Fruit fly (Drosophila melanogaster) whole organism, embryonic: ENCODE measurements around the gene GlyRS.
A peak's percentile ranks its signal among the peaks of the same experiment; 100 is the strongest.

Source experiments
- Atf6 ChIP-seq: fragments of 200-800 bp; sonication (Bioruptor generic); IDR thresholded peaks from 2 replicates; pipeline ENCODE4 v1.3.6; 2022; ENCODE audit warnings: missing biosample characterization, missing genetic modification characterization
- CG10654 ChIP-seq: fragments of 200-800 bp; sonication (Bioruptor generic); optimal IDR thresholded peaks from 2 replicates; lab custom pipeline; 2016; ENCODE audit warnings: missing biosample characterization, missing genetic modification characterization
- CG12071 ChIP-seq: fragments of 200-800 bp; sonication (Bioruptor generic); optimal IDR thresholded peaks from 3 replicates; lab custom pipeline; 2018; ENCODE audit warnings: missing biosample characterization, mild to moderate bottlenecking, missing genetic modification characterization
- CG14441 ChIP-seq: fragments of 200-800 bp; sonication (Bioruptor generic); IDR thresholded peaks from 2 replicates; pipeline ENCODE4 v1.3.6; 2022; ENCODE audit warnings: missing biosample characterization, missing genetic modification characterization
- CG15479 ChIP-seq: fragments of 200-800 bp; sonication (Bioruptor generic); optimal IDR thresholded peaks from 3 replicates; lab custom pipeline; 2019; ENCODE audit warnings: missing biosample characterization, mild to moderate bottlenecking, missing genetic modification characterization, moderate library complexity
- CG17385 ChIP-seq: fragments of 200-800 bp; sonication (Bioruptor generic); optimal IDR thresholded peaks from 3 replicates; lab custom pipeline; 2018; ENCODE audit warnings: missing biosample characterization, mild to moderate bottlenecking, missing genetic modification characterization
- CG2199 ChIP-seq: fragments of 200-800 bp; sonication (Bioruptor generic); IDR thresholded peaks from 3 replicates; pipeline ENCODE4 v1.3.6; 2022; ENCODE audit warnings: missing biosample characterization, missing genetic modification characterization
- CG8478 ChIP-seq: fragments of >200 bp; optimal IDR thresholded peaks from 2 replicates; lab custom pipeline; 2018
- CG9437 ChIP-seq: fragments of 200-800 bp; sonication (Bioruptor generic); optimal IDR thresholded peaks from 2 replicates; lab custom pipeline; 2018; ENCODE audit warnings: missing biosample characterization, mild to moderate bottlenecking, missing genetic modification characterization
- CTCF ChIP-seq: fragments of 200-800 bp; sonication (Bioruptor generic); optimal IDR thresholded peaks from 2 replicates; lab custom pipeline; 2017; ENCODE audit warnings: missing biosample characterization, mild to moderate bottlenecking, missing genetic modification characterization, moderate library complexity
- Fer3 ChIP-seq: fragments of 200-800 bp; sonication (Bioruptor generic); optimal IDR thresholded peaks from 2 replicates; lab custom pipeline; 2018; ENCODE audit warnings: missing biosample characterization, mild to moderate bottlenecking, missing genetic modification characterization, moderate library complexity
- Gug ChIP-seq: fragments of 200-800 bp; sonication (Bioruptor generic); IDR thresholded peaks from 4 replicates; pipeline ENCODE4 v1.3.6; 2022; ENCODE audit warnings: missing biosample characterization, missing genetic modification characterization
- Hr51 ChIP-seq, 2 experiments: fragments of 200-800 bp; sonication (Bioruptor generic); optimal IDR thresholded peaks; 2 replicates in 1 of 2; 3 replicates in 1 of 2; lab custom pipeline; 2016 to 2018; ENCODE audit warnings: missing biosample characterization in 2 of 2, missing genetic modification characterization in 2 of 2, mild to moderate bottlenecking in 1 of 2, moderate library complexity in 1 of 2
- Hr78 ChIP-seq, 2 experiments: fragments of 200-800 bp in 1 of 2; fragments of >200 bp in 1 of 2; sonication (Bioruptor generic) in 1 of 2; optimal IDR thresholded peaks; 2 replicates each; lab custom pipeline; 2017 to 2019; ENCODE audit warnings: missing biosample characterization in 2 of 2, missing genetic modification characterization in 2 of 2, mild to moderate bottlenecking in 1 of 2, moderate library complexity in 1 of 2
- MESR4 ChIP-seq: fragments of 200-800 bp; sonication (Bioruptor generic); optimal IDR thresholded peaks from 2 replicates; lab custom pipeline; 2018; ENCODE audit warnings: missing biosample characterization, mild to moderate bottlenecking, missing genetic modification characterization, moderate library complexity
- NC2α ChIP-seq: fragments of 200-800 bp; sonication (Bioruptor generic); optimal IDR thresholded peaks from 2 replicates; lab custom pipeline; 2016; ENCODE audit warnings: missing biosample characterization, missing genetic modification characterization
- Oaz ChIP-seq: fragments of 200-800 bp; sonication (Bioruptor generic); IDR thresholded peaks from 2 replicates; pipeline ENCODE4 v1.3.6; 2022; ENCODE audit warnings: missing biosample characterization, missing genetic modification characterization
- Sin3A ChIP-seq: fragments of >200 bp; optimal IDR thresholded peaks from 2 replicates; lab custom pipeline; 2018
- Trl ChIP-seq, 3 experiments: fragments of >200 bp in 2 of 3; fragments of 200-800 bp in 1 of 3; sonication (Bioruptor generic) in 1 of 3; optimal IDR thresholded peaks; 2 replicates in 1 of 3; 3 replicates in 2 of 3; lab custom pipeline; 2016 to 2017; ENCODE audit warnings: missing biosample characterization in 1 of 3, missing genetic modification characterization in 1 of 3
- YL-1 ChIP-seq: fragments of 200-800 bp; sonication (Bioruptor generic); optimal IDR thresholded peaks from 3 replicates; lab custom pipeline; 2017; ENCODE audit warnings: missing biosample characterization, mild to moderate bottlenecking, missing genetic modification characterization
- bbx ChIP-seq: fragments of 200-800 bp; sonication (Bioruptor generic); IDR thresholded peaks from 2 replicates; pipeline ENCODE4 v1.3.6; 2022; ENCODE audit warnings: missing biosample characterization, missing genetic modification characterization; ENCODE audit not compliant: partially characterized antibody
- crp ChIP-seq, 2 experiments: fragments of 200-800 bp; sonication (Bioruptor generic); optimal IDR thresholded peaks; 2 replicates in 1 of 2; 3 replicates in 1 of 2; lab custom pipeline; 2017; ENCODE audit warnings: missing biosample characterization in 2 of 2, missing genetic modification characterization in 2 of 2, mild to moderate bottlenecking in 1 of 2, moderate library complexity in 1 of 2
- da ChIP-seq: fragments of 200-800 bp; sonication (Bioruptor generic); optimal IDR thresholded peaks from 2 replicates; lab custom pipeline; 2016; ENCODE audit warnings: missing biosample characterization, missing genetic modification characterization
- disco-r ChIP-seq: fragments of 200-800 bp; sonication (Bioruptor generic); optimal IDR thresholded peaks from 2 replicates; lab custom pipeline; 2016; ENCODE audit warnings: missing biosample characterization, missing genetic modification characterization
- esg ChIP-seq: fragments of 200-800 bp; sonication (Bioruptor generic); conservative IDR thresholded peaks from 2 replicates; pipeline ENCODE4 v1.3.6; 2022; ENCODE audit warnings: missing biosample characterization, missing genetic modification characterization
- ewg ChIP-seq: fragments of 200-800 bp; sonication (Bioruptor generic); optimal IDR thresholded peaks from 3 replicates; lab custom pipeline; 2017; ENCODE audit warnings: mild to moderate bottlenecking, missing biosample characterization, missing genetic modification reagents, missing genetic modification characterization
- ken ChIP-seq: fragments of 200-800 bp; sonication (Bioruptor generic); IDR thresholded peaks from 3 replicates; pipeline ENCODE4 v1.3.6; 2022; ENCODE audit warnings: missing biosample characterization, missing genetic modification characterization
- odd ChIP-seq: fragments of 200-800 bp; sonication (Bioruptor generic); optimal IDR thresholded peaks from 2 replicates; lab custom pipeline; 2017; ENCODE audit warnings: missing biosample characterization, mild to moderate bottlenecking, missing genetic modification characterization
- pita ChIP-seq: fragments of 200-800 bp; sonication (Bioruptor generic); optimal IDR thresholded peaks from 2 replicates; lab custom pipeline; 2017; ENCODE audit warnings: missing biosample characterization, mild to moderate bottlenecking, missing genetic modification characterization
- pros ChIP-seq: fragments of 200-800 bp; sonication (Bioruptor generic); optimal IDR thresholded peaks from 3 replicates; lab custom pipeline; 2019; ENCODE audit warnings: missing biosample characterization, mild to moderate bottlenecking, missing genetic modification characterization, moderate library complexity
- schlank ChIP-seq: fragments of 200-800 bp; sonication (Bioruptor generic); optimal IDR thresholded peaks from 2 replicates; lab custom pipeline; 2018; ENCODE audit warnings: missing biosample characterization, mild to moderate bottlenecking, missing genetic modification characterization
- seq ChIP-seq: fragments of 200-800 bp; sonication (Bioruptor generic); IDR thresholded peaks from 2 replicates; pipeline ENCODE4 v1.3.6; 2022; ENCODE audit warnings: missing biosample characterization, missing genetic modification characterization
- zfh2 ChIP-seq: fragments of 200-800 bp; sonication (Bioruptor generic); optimal IDR thresholded peaks from 2 replicates; lab custom pipeline; 2016; ENCODE audit warnings: missing biosample characterization, missing genetic modification characterization

Gene GlyRS

DNA sequence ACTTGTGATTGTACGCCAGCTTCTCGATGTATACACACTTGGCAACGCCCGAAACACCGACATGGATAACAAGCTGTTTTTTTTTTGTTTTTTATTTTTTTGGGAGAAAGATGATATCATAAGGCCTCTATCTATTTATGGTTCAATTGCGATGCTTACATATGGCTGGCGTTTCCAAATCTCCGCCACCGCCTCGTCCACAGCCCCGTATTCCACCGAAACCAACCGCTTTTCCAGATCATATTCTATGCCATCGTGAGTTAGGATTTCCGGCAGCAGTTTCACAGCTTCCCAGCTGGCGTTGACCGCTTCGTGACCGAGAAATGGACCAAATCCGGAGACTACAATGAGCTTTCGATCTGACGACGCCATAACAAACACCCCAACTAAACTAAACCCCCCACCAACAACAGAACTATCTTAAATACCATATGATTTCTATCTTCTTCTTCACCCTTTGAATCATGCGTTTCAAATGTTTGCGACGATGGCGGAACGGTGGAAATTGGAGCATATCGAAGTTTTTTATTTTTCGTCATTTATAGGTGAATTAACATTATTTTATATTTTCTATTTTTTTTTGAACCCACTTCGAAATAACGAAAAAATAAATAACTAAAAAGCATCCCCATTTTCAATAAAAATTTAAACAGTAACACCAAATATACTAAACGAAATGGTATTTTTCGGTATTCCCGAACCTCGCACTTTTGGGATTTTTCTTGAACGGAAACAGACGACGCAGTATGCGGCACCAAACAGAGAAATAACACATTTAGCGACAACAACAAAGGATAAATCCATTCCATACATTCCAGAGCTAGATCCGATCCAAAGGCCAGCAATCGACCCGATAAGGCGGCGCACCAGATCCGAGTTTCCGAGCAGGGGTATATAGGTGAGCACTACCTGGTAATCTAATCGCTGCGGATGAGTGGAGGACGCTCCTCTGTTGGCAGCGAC, 49.0 kb downstream of the GlyRS start, which contains the start of the genes CG32147 and Pex3 (continued):
- TF ChIP-seq Sin3A (peak; percentile 79), YL-1 (GFP tag; lab: Kevin White, UChicago) (peak; percentile 85), esg (no peak), CG10654 (GFP tag; lab: Kevin White, UChicago) (no peak), NC2α (GFP tag; lab: Kevin White, UChicago) (no peak), Fer3 (tag; lab: Kevin White, UChicago) (no peak), zfh2 (GFP tag; lab: Kevin White, UChicago) (no peak), Oaz (GFP tag; lab: Robert Waterston, UW) (no peak), CTCF (peak; percentile 68), CG8478 (lab: Kevin White, UChicago) (no peak), Gug (GFP tag; lab: Robert Waterston, UW) (no peak), Atf6 (no peak)

- peak; percentile 81 for TF ChIP-seq ewg
- TF ChIP-seq pita (GFP tag; lab: Kevin White, UChicago): peak; percentile 30
- TF ChIP-seq Hr78 (GFP tag; optimal IDR thresholded peaks at IDR 0.05; lab: Kevin White, UChicago): no peak
- TF ChIP-seq CG12071 (GFP tag; lab: Kevin White, UChicago): no peak
- TF ChIP-seq disco-r (GFP tag; lab: Kevin White, UChicago): no peak
- peak; percentile 50 for TF ChIP-seq CG17385 (GFP tag; lab: Kevin White, UChicago)
- TF ChIP-seq Hr51 (GFP tag; optimal IDR thresholded peaks at IDR 0.05; lab: Kevin White, UChicago): peak in 1 of 2 experiments; percentile 30
- peak in 1 of 2 experiments; percentile 44 for TF ChIP-seq crp (GFP tag; optimal IDR thresholded peaks at IDR 0.05; lab: Kevin White, UChicago)
- TF ChIP-seq CG14441: no peak
- TF ChIP-seq MESR4 (GFP tag; lab: Kevin White, UChicago): no peak
- TF ChIP-seq CG2199 (GFP tag; lab: Robert Waterston, UW): no peak
- peak; percentile 63 for TF ChIP-seq seq
- peak; percentile 60 for TF ChIP-seq pros (GFP tag; lab: Kevin White, UChicago)
- TF ChIP-seq bbx: no peak
- TF ChIP-seq ken (GFP tag; lab: Robert Waterston, UW): no peak
- peak; percentile 38 to 66 for TF ChIP-seq Trl (optimal IDR thresholded peaks at IDR 0.05; lab: Kevin White, UChicago)
- TF ChIP-seq Trl (GFP tag; optimal IDR thresholded peaks at IDR 0.05; lab: Kevin White, UChicago): no peak
- no peak for TF ChIP-seq CG9437 (GFP tag; lab: Kevin White, UChicago)
- peak; percentile 12 for TF ChIP-seq CG15479 (GFP tag; lab: Kevin White, UChicago)
- no peak for TF ChIP-seq da (GFP tag; lab: Kevin White, UChicago)
- no peak for TF ChIP-seq schlank (tag; lab: Kevin White, UChicago)
- TF ChIP-seq odd (GFP tag; lab: Kevin White, UChicago): no peak
Observed at dm6 chr3L:15146643-15147187, 51.8 kb downstream of the GlyRS start, which contains the start of gene FucTA. Gene FucTA, plus strand, starts transcription at chr3L:15147137.
